Worm (Caenorhabditis elegans): ENCODE results near the gene C07A12.2.
A peak's percentile ranks its signal among the peaks of the same experiment; 100 is the strongest.

Gene C07A12.2

DNA sequence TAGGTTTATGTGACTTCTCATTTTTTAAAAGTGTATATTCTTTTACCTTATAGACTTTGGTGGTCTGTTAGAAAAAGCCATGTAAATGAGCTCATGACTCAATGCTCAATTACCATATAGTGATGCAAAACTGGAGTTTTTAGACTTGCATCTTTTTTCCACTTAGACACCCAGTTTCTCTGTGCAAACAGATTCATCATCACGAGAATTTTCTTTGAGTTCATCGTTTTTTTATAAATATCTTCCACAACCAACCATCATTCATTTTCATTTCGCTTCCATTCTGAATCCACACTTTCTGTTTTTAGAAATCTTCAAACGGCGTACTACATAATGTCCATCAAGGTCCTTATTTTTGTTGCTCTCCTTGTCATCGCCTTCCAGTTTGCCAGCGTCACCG is at the start of gene C07A12.2:
TSS of gene C07A12.2 (plus strand) at position 301 of the 400 bp plus-strand sequence.
- TF ChIP-seq nfya-1 (tag; optimal IDR thresholded peaks at IDR 0.05): no peak
- no peak for TF ChIP-seq tbx-2 (tag; optimal IDR thresholded peaks at IDR 0.05)
- no peak for TF ChIP-seq hlh-30 (tag; optimal IDR thresholded peaks at IDR 0.05; ENCODE audit: insufficient read depth)
- TF ChIP-seq dmd-4 (tag; optimal IDR thresholded peaks at IDR 0.05; ENCODE audit: borderline replicate concordance): no peak
- TF ChIP-seq ceh-14 (tag; optimal IDR thresholded peaks at IDR 0.05): no peak
- TF ChIP-seq che-1 (tag; optimal IDR thresholded peaks at IDR 0.05): no peak
- no peak for TF ChIP-seq fkh-10 (GFP tag; optimal IDR thresholded peaks at IDR 0.05)
- TF ChIP-seq ceh-31 (tag; optimal IDR thresholded peaks at IDR 0.05): no peak
- TF ChIP-seq gmeb-2 (tag; optimal IDR thresholded peaks at IDR 0.05): no peak
- no peak for TF ChIP-seq elt-2 (tag; optimal IDR thresholded peaks at IDR 0.05)
- no peak for TF ChIP-seq tbx-7 (tag; optimal IDR thresholded peaks at IDR 0.05)
- no peak for TF ChIP-seq ceh-22 (tag; optimal IDR thresholded peaks at IDR 0.05)
- TF ChIP-seq hlh-8 (tag; optimal IDR thresholded peaks at IDR 0.05): no peak
- no peak for TF ChIP-seq ceh-30 (tag; optimal IDR thresholded peaks at IDR 0.05)

DNA sequence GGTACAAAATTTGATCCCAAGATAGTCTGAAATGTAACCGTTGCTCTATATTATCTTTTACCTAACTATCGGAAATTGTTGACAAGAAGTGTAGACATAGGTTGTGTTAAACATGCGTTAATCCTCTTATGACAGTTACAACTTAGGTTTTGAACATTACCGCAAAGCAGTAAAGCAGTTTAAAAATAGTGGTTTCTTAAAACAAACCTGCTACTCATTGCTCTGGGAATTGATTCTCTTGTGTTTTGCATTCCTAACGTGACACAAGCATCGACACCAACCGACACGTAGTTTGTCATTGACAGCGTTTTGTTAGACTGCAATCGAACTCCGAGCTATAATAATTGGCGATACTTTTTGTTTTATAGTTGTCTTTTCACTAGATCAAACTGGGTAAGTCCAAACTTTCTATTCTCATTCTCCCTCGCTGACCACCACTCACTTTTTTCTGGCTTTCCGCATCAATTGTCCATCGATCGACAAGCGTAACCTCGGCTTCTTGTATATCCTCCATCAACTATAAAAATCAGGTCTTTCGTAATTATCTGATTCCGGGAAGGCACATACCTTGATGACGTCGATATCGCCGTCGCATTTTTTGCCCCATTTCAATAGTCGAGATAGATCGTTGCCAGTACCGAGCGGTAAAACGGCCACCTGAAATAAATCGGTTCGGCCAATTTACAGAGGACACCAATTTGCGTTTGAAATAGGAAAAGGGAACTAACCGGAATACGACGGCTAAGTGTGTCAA is 48.7 kb upstream of the C07A12.2 start:
- TF ChIP-seq dve-1 (tag; optimal IDR thresholded peaks at IDR 0.05) (no peak), ceh-19 (GFP tag; optimal IDR thresholded peaks at IDR 0.05) (no peak), ceh-2 (tag; optimal IDR thresholded peaks at IDR 0.05) (no peak), F13H6.1 (tag; optimal IDR thresholded peaks at IDR 0.05) (no peak), C38D4.7 (GFP tag; optimal IDR thresholded peaks at IDR 0.05) (no peak), Y22D7AL.16 (tag; optimal IDR thresholded peaks at IDR 0.05) (no peak), ceh-34 (tag; optimal IDR thresholded peaks at IDR 0.05) (no peak), ceh-14 (tag; optimal IDR thresholded peaks at IDR 0.05) (no peak), ceh-9 (tag; optimal IDR thresholded peaks at IDR 0.05) (no peak)

DNA sequence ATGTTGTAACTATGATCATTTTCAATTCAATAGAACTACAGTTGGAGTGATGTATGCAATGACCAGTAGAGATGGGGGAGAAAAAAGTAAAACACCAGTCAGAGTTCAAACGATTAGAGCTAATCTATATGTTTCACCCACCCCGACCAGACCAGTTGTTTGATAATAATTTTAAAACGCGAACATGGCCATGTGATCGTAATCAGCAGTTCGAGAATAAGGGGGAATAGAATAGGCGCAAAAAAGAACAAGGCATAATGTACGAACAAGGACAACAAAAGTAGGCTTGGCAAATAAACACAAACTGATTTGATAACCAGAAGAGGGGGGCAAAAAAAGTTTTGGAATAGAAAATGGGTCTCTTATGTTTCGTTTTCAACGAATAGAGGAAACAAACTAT is 46.6 kb upstream of the C07A12.2 start:
- TF ChIP-seq nhr-11 (tag; optimal IDR thresholded peaks at IDR 0.05) (no peak), fax-1 (tag; optimal IDR thresholded peaks at IDR 0.05) (no peak), pax-1 (tag; optimal IDR thresholded peaks at IDR 0.05) (no peak), dmd-4 (tag; optimal IDR thresholded peaks at IDR 0.05; ENCODE audit: borderline replicate concordance) (no peak), ttx-3 (tag; optimal IDR thresholded peaks at IDR 0.05) (no peak), ama-1 (optimal IDR thresholded peaks at IDR 0.05) (no peak), ceh-24 (tag; optimal IDR thresholded peaks at IDR 0.05) (no peak), pha-2 (tag; optimal IDR thresholded peaks at IDR 0.05) (no peak), gmeb-2 (tag; optimal IDR thresholded peaks at IDR 0.05) (no peak), nfya-1 (tag; optimal IDR thresholded peaks at IDR 0.05) (no peak), ceh-31 (tag; optimal IDR thresholded peaks at IDR 0.05) (no peak), ceh-2 (tag; optimal IDR thresholded peaks at IDR 0.05) (no peak), unc-3 (GFP tag; conservative IDR thresholded peaks at IDR 0.05) (no peak), unc-3 (tag; optimal IDR thresholded peaks at IDR 0.05) (no peak), odd-2 (tag; optimal IDR thresholded peaks at IDR 0.05) (no peak), K09A11.1 (tag; optimal IDR thresholded peaks at IDR 0.05; ENCODE audit: insufficient read depth) (no peak), syd-9 (tag; optimal IDR thresholded peaks at IDR 0.05) (no peak), zip-5 (tag; optimal IDR thresholded peaks at IDR 0.05) (no peak), rnt-1 (tag; optimal IDR thresholded peaks at IDR 0.05) (no peak), hlh-30 (tag; optimal IDR thresholded peaks at IDR 0.05; ENCODE audit: insufficient read depth) (no peak)

DNA sequence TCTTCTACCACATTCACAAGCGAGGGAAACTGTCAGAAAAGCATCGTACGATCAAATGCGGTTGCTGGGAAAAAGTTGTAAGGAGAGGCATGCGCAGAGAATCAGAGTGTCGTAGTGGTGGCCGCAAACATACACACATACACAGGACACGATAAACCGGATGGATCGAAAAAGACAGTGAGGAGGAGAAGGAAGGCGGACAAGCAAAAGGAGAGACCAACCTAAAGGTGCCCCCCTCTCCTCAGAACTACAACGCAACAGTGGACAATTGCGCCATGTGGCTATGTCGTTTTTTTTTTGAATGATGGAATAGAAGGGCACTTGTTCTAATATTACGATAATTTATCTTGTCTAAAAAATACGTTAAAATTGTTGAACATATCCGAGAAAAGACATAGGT is 46.2 kb upstream of the C07A12.2 start:
- TF ChIP-seq fkh-6 (tag; optimal IDR thresholded peaks at IDR 0.05) (no peak), lin-11 (tag; optimal IDR thresholded peaks at IDR 0.05) (no peak), ceh-6 (GFP tag; optimal IDR thresholded peaks at IDR 0.05) (no peak), sdc-2 (tag; optimal IDR thresholded peaks at IDR 0.05) (peak; percentile 4), ceh-19 (GFP tag; optimal IDR thresholded peaks at IDR 0.05) (no peak), hlh-13 (GFP tag; optimal IDR thresholded peaks at IDR 0.05) (no peak), pha-2 (tag; optimal IDR thresholded peaks at IDR 0.05) (no peak), fax-1 (tag; optimal IDR thresholded peaks at IDR 0.05) (no peak), nfya-1 (tag; optimal IDR thresholded peaks at IDR 0.05) (no peak), rnt-1 (tag; optimal IDR thresholded peaks at IDR 0.05) (peak; percentile 16), npax-4 (tag; optimal IDR thresholded peaks at IDR 0.05) (no peak), odd-2 (tag; optimal IDR thresholded peaks at IDR 0.05) (no peak), mec-3 (tag; optimal IDR thresholded peaks at IDR 0.05; ENCODE audit: borderline replicate concordance) (no peak), syd-9 (tag; optimal IDR thresholded peaks at IDR 0.05) (no peak), elt-4 (tag; optimal IDR thresholded peaks at IDR 0.05) (no peak), zip-5 (tag; optimal IDR thresholded peaks at IDR 0.05) (no peak), C08G9.2 (tag; optimal IDR thresholded peaks at IDR 0.05) (peak; percentile 21), sox-4 (tag; optimal IDR thresholded peaks at IDR 0.05) (no peak), hlh-30 (tag; optimal IDR thresholded peaks at IDR 0.05; ENCODE audit: insufficient read depth) (no peak)

Measured in whole organism, late embryonic.